Fruit fly (Drosophila melanogaster): Measurements from ENCODE around the gene Bre1.

Gene Bre1

dm6 chr3L:5820793-5821192 is 26.8 kb upstream of the Bre1 start:
- peak; percentile 65 to 69 for TF ChIP-seq CTCF (optimal IDR thresholded peaks at IDR 0.05)
- no peak for TF ChIP-seq CG8478 (optimal IDR thresholded peaks at IDR 0.05)

dm6 chr3L:5820039-5820438 is 26.0 kb upstream of the Bre1 start:
- TF ChIP-seq CTCF (optimal IDR thresholded peaks at IDR 0.05): no peak

dm6 chr3L:5819310-5819709 is 25.3 kb upstream of the Bre1 start:
- no peak for TF ChIP-seq CG8478 (optimal IDR thresholded peaks at IDR 0.05)
- no peak for TF ChIP-seq CTCF (optimal IDR thresholded peaks at IDR 0.05)

- no peak for TF ChIP-seq CTCF (optimal IDR thresholded peaks at IDR 0.05)
- no peak for TF ChIP-seq CG8478 (optimal IDR thresholded peaks at IDR 0.05)
Observed at dm6 chr3L:5817177-5817576, 23.2 kb upstream of the Bre1 start.

- peak; percentile 42 to 64 for TF ChIP-seq CTCF (optimal IDR thresholded peaks at IDR 0.05)
- no peak for TF ChIP-seq CG8478 (optimal IDR thresholded peaks at IDR 0.05)
Observed at dm6 chr3L:5813016-5813415, 19.0 kb upstream of the Bre1 start, which contains the start of gene mad2. TSS of gene mad2 (minus strand) at chr3L:5813093.

dm6 chr3L:5810633-5811341 is 16.8 kb upstream of the Bre1 start, which contains the start of the genes S6k and kri:
TSS of gene S6k (minus strand) at chr3L:5810931.
TSS of gene kri (plus strand) at chr3L:5810973.
- TF ChIP-seq CG8478 (optimal IDR thresholded peaks at IDR 0.05): no peak
- TF ChIP-seq CTCF (optimal IDR thresholded peaks at IDR 0.05): peak; percentile 0 to 18

- TF ChIP-seq CTCF (optimal IDR thresholded peaks at IDR 0.05) (no peak), CG8478 (optimal IDR thresholded peaks at IDR 0.05) (no peak)
Observed at dm6 chr3L:5809642-5810279, 15.8 kb upstream of the Bre1 start.

dm6 chr3L:5809201-5809584 is 15.2 kb upstream of the Bre1 start:
- TF ChIP-seq CG8478 (optimal IDR thresholded peaks at IDR 0.05) (no peak), CTCF (optimal IDR thresholded peaks at IDR 0.05) (no peak)

dm6 chr3L:5808540-5809200 is 14.7 kb upstream of the Bre1 start:
- TF ChIP-seq CG8478 (optimal IDR thresholded peaks at IDR 0.05) (no peak), CTCF (optimal IDR thresholded peaks at IDR 0.05) (no peak)

- no peak for TF ChIP-seq CTCF (optimal IDR thresholded peaks at IDR 0.05)
- TF ChIP-seq CG8478 (optimal IDR thresholded peaks at IDR 0.05): no peak
Observed at dm6 chr3L:5808101-5808433, 14.1 kb upstream of the Bre1 start.

dm6 chr3L:5807370-5808100 is 13.5 kb upstream of the Bre1 start:
- no peak for TF ChIP-seq CTCF (optimal IDR thresholded peaks at IDR 0.05)
- TF ChIP-seq CG8478 (optimal IDR thresholded peaks at IDR 0.05): no peak

- TF ChIP-seq CTCF (optimal IDR thresholded peaks at IDR 0.05) (no peak), CG8478 (optimal IDR thresholded peaks at IDR 0.05) (no peak)
Observed at dm6 chr3L:5802733-5803132, 8.7 kb upstream of the Bre1 start, which contains the start of gene CG42272. TSS of gene CG42272 (plus strand) at chr3L:5803033.

- TF ChIP-seq CTCF (optimal IDR thresholded peaks at IDR 0.05) (no peak), CG8478 (optimal IDR thresholded peaks at IDR 0.05) (no peak)
Observed at dm6 chr3L:5802063-5802531, 8.1 kb upstream of the Bre1 start.

dm6 chr3L:5797274-5797673 is 3.3 kb upstream of the Bre1 start:
- TF ChIP-seq CG8478 (optimal IDR thresholded peaks at IDR 0.05) (no peak), CTCF (optimal IDR thresholded peaks at IDR 0.05) (no peak)

- no peak for TF ChIP-seq CG8478 (optimal IDR thresholded peaks at IDR 0.05)
- no peak for TF ChIP-seq CTCF (optimal IDR thresholded peaks at IDR 0.05)
Observed at dm6 chr3L:5796493-5796998, 2.6 kb upstream of the Bre1 start, which contains the start of gene Tektin-C. TSS of gene Tektin-C (minus strand) at chr3L:5796543.
